Fruit fly (Drosophila melanogaster) whole organism, embryonic: ENCODE results near the gene CG5892.

Source experiments
- Adf1 ChIP-seq: fragments of 200-800 bp; sonication (Bioruptor generic); IDR thresholded peaks from 2 replicates; pipeline ENCODE4 v1.3.6; 2022; ENCODE audit warnings: missing biosample characterization, missing genetic modification characterization
- Awh ChIP-seq: fragments of 200-800 bp; sonication (Bioruptor generic); IDR thresholded peaks from 2 replicates; pipeline ENCODE4, ENCODE4 v1.3.6; 2022; ENCODE audit warnings: missing biosample characterization, missing genetic modification characterization
- Bdp1 ChIP-seq: fragments of 200-800 bp; sonication (Bioruptor generic); optimal IDR thresholded peaks from 3 replicates; lab custom pipeline; 2016; ENCODE audit warnings: missing biosample characterization, missing genetic modification characterization
- Bgb ChIP-seq: fragments of 200-800 bp; sonication (Bioruptor generic); IDR thresholded peaks from 2 replicates; pipeline ENCODE4 v1.3.6; 2022; ENCODE audit warnings: missing biosample characterization, missing genetic modification characterization; ENCODE audit not compliant: partially characterized antibody
- Blimp-1 ChIP-seq: fragments of 200-800 bp; sonication (Bioruptor generic); optimal IDR thresholded peaks from 3 replicates; lab custom pipeline; 2018; ENCODE audit warnings: missing biosample characterization, missing genetic modification characterization, mild to moderate bottlenecking, moderate library complexity, missing genetic modification reagents
- CG10147 ChIP-seq: fragments of 200-800 bp; sonication (Bioruptor generic); optimal IDR thresholded peaks from 2 replicates; lab custom pipeline; 2019; ENCODE audit warnings: missing biosample characterization, mild to moderate bottlenecking, missing genetic modification characterization, moderate library complexity
- CG11696 ChIP-seq: fragments of 200-800 bp; sonication (Bioruptor generic); IDR thresholded peaks from 2 replicates; pipeline ENCODE4 v1.3.6; 2022; ENCODE audit warnings: missing biosample characterization, missing genetic modification characterization
- CG12071 ChIP-seq: fragments of 200-800 bp; sonication (Bioruptor generic); optimal IDR thresholded peaks from 3 replicates; lab custom pipeline; 2018; ENCODE audit warnings: missing biosample characterization, mild to moderate bottlenecking, missing genetic modification characterization
- CG12299 ChIP-seq: fragments of 200-800 bp; sonication (Bioruptor generic); optimal IDR thresholded peaks from 2 replicates; lab custom pipeline; 2018; ENCODE audit warnings: missing biosample characterization, mild to moderate bottlenecking, missing genetic modification characterization
- CG13123 ChIP-seq: fragments of 200-800 bp; sonication (Bioruptor generic); optimal IDR thresholded peaks from 2 replicates; lab custom pipeline; 2016; ENCODE audit warnings: missing biosample characterization, missing genetic modification characterization
- CG13775 ChIP-seq: fragments of 200-800 bp; sonication (Bioruptor generic); optimal IDR thresholded peaks from 3 replicates; lab custom pipeline; 2017; ENCODE audit warnings: missing biosample characterization, mild to moderate bottlenecking, missing genetic modification characterization
- CG1602 ChIP-seq: fragments of 200-800 bp; sonication (Bioruptor generic); optimal IDR thresholded peaks from 3 replicates; lab custom pipeline; 2016; ENCODE audit warnings: missing biosample characterization, missing genetic modification characterization
- CG1603 ChIP-seq: fragments of 200-800 bp; sonication (Bioruptor generic); optimal IDR thresholded peaks from 2 replicates; lab custom pipeline; 2019; ENCODE audit warnings: missing biosample characterization, mild to moderate bottlenecking, missing genetic modification characterization, moderate library complexity
- CG18599 ChIP-seq: fragments of 200-800 bp; sonication (Bioruptor generic); optimal IDR thresholded peaks from 3 replicates; lab custom pipeline; 2017; ENCODE audit warnings: missing biosample characterization, missing genetic modification characterization, mild to moderate bottlenecking, moderate library complexity, missing genetic modification reagents
- CG2889 ChIP-seq: fragments of 200-800 bp; sonication (Bioruptor generic); IDR thresholded peaks from 3 replicates; pipeline ENCODE4 v1.3.6; 2022; ENCODE audit warnings: missing biosample characterization, missing genetic modification characterization
- CG3726 ChIP-seq: fragments of 200-800 bp; sonication (Bioruptor generic); IDR thresholded peaks from 3 replicates; pipeline ENCODE4, ENCODE4 v1.3.6; 2022; ENCODE audit warnings: missing biosample characterization, missing genetic modification characterization
- CG4707 ChIP-seq: fragments of 200-800 bp; sonication (Bioruptor generic); optimal IDR thresholded peaks from 2 replicates; lab custom pipeline; 2018; ENCODE audit warnings: missing biosample characterization, mild to moderate bottlenecking, missing genetic modification characterization, moderate library complexity
- CG6854 ChIP-seq: fragments of 200-800 bp; sonication (Bioruptor generic); optimal IDR thresholded peaks from 3 replicates; lab custom pipeline; 2017; ENCODE audit warnings: missing biosample characterization, mild to moderate bottlenecking, missing genetic modification characterization
- CG7839 ChIP-seq: fragments of 200-800 bp; sonication (Bioruptor generic); optimal IDR thresholded peaks from 3 replicates; lab custom pipeline; 2018; ENCODE audit warnings: missing biosample characterization, mild to moderate bottlenecking, missing genetic modification characterization, moderate library complexity
- CG8359 ChIP-seq: fragments of 200-800 bp; sonication (Bioruptor generic); optimal IDR thresholded peaks from 2 replicates; lab custom pipeline; 2017; ENCODE audit warnings: missing biosample characterization, mild to moderate bottlenecking, missing genetic modification characterization, borderline replicate concordance
- CG9437 ChIP-seq: fragments of 200-800 bp; sonication (Bioruptor generic); optimal IDR thresholded peaks from 2 replicates; lab custom pipeline; 2018; ENCODE audit warnings: missing biosample characterization, mild to moderate bottlenecking, missing genetic modification characterization
- CG9876 ChIP-seq: fragments of 200-800 bp; sonication (Bioruptor generic); optimal IDR thresholded peaks from 2 replicates; lab custom pipeline; 2016; ENCODE audit warnings: missing biosample characterization, missing genetic modification characterization
- HHEX ChIP-seq: fragments of 200-800 bp; sonication (Bioruptor generic); optimal IDR thresholded peaks from 3 replicates; lab custom pipeline; 2017; ENCODE audit warnings: missing biosample characterization, mild to moderate bottlenecking, missing genetic modification characterization, missing genetic modification reagents
- Hand ChIP-seq: fragments of 200-800 bp; sonication (Bioruptor generic); optimal IDR thresholded peaks from 2 replicates; lab custom pipeline; 2017; ENCODE audit warnings: mild to moderate bottlenecking, missing biosample characterization, missing genetic modification reagents, missing genetic modification characterization
- Kr ChIP-seq: fragments of 200-800 bp; sonication (Bioruptor generic); optimal IDR thresholded peaks from 2 replicates; lab custom pipeline; 2017; ENCODE audit warnings: missing biosample characterization, mild to moderate bottlenecking, missing genetic modification characterization
- Lim3 ChIP-seq: fragments of 200-800 bp; sonication (Bioruptor generic); IDR thresholded peaks from 2 replicates; pipeline ENCODE4 v1.3.6; 2022; ENCODE audit warnings: missing biosample characterization, missing genetic modification characterization
- Nf-YC ChIP-seq: fragments of 200-800 bp; optimal IDR thresholded peaks from 3 replicates; lab custom pipeline; 2019; ENCODE audit warnings: missing biosample characterization, mild to moderate bottlenecking, missing genetic modification characterization, moderate library complexity
- NfI ChIP-seq: fragments of 200-800 bp; sonication (Bioruptor generic); optimal IDR thresholded peaks from 3 replicates; lab custom pipeline; 2018; ENCODE audit warnings: missing biosample characterization, mild to moderate bottlenecking, missing genetic modification characterization, moderate library complexity
- Ptx1 ChIP-seq: fragments of 200-800 bp; sonication (Bioruptor generic); IDR thresholded peaks from 2 replicates; pipeline ENCODE4 v1.3.6; 2022; ENCODE audit warnings: missing biosample characterization, missing genetic modification characterization
- Sin3A ChIP-seq: fragments of >200 bp; optimal IDR thresholded peaks from 2 replicates; lab custom pipeline; 2018
- Sox100B ChIP-seq: fragments of 200-800 bp; sonication (Bioruptor generic); optimal IDR thresholded peaks from 3 replicates; lab custom pipeline; 2018; ENCODE audit warnings: missing biosample characterization, mild to moderate bottlenecking, missing genetic modification characterization
- Vsx1 ChIP-seq: fragments of 200-800 bp; sonication (Bioruptor generic); optimal IDR thresholded peaks from 2 replicates; lab custom pipeline; 2017; ENCODE audit warnings: missing biosample characterization, mild to moderate bottlenecking, missing genetic modification characterization, missing genetic modification reagents
- aop ChIP-seq: fragments of 200-800 bp; sonication (Bioruptor generic); IDR thresholded peaks from 2 replicates; pipeline ENCODE4 v1.3.6; 2022; ENCODE audit warnings: missing biosample characterization, missing genetic modification characterization
- caup ChIP-seq: fragments of 200-800 bp; sonication (Bioruptor generic); optimal IDR thresholded peaks from 3 replicates; lab custom pipeline; 2017; ENCODE audit warnings: missing biosample characterization, mild to moderate bottlenecking, missing genetic modification characterization, moderate library complexity; ENCODE audit not compliant: severe bottlenecking
- cg ChIP-seq: fragments of 200-800 bp; sonication (Bioruptor generic); optimal IDR thresholded peaks from 3 replicates; lab custom pipeline; 2019; ENCODE audit warnings: missing biosample characterization, mild to moderate bottlenecking, missing genetic modification characterization, moderate library complexity
- dmrt11E ChIP-seq: fragments of 200-800 bp; sonication (Bioruptor generic); optimal IDR thresholded peaks from 3 replicates; lab custom pipeline; 2018; ENCODE audit warnings: missing biosample characterization, mild to moderate bottlenecking, missing genetic modification characterization, moderate library complexity
- gce ChIP-seq: fragments of 200-800 bp; sonication (Bioruptor generic); IDR thresholded peaks from 3 replicates; pipeline ENCODE4 v1.3.6; 2022; ENCODE audit warnings: missing biosample characterization, missing genetic modification characterization
- gsb ChIP-seq: fragments of 200-800 bp; sonication (Bioruptor generic); IDR thresholded peaks from 2 replicates; pipeline ENCODE4 v1.3.6; 2022; ENCODE audit warnings: missing biosample characterization, missing genetic modification characterization
- mirr ChIP-seq: fragments of 200-800 bp; sonication (Bioruptor generic); optimal IDR thresholded peaks from 3 replicates; lab custom pipeline; 2018; ENCODE audit warnings: missing biosample characterization, mild to moderate bottlenecking, missing genetic modification characterization
- nau ChIP-seq: fragments of 200-800 bp; sonication (Bioruptor generic); optimal IDR thresholded peaks from 3 replicates; lab custom pipeline; 2017; ENCODE audit warnings: missing biosample characterization, mild to moderate bottlenecking, missing genetic modification characterization, missing genetic modification reagents
- odd ChIP-seq: fragments of 200-800 bp; sonication (Bioruptor generic); optimal IDR thresholded peaks from 2 replicates; lab custom pipeline; 2017; ENCODE audit warnings: missing biosample characterization, mild to moderate bottlenecking, missing genetic modification characterization
- onecut ChIP-seq: fragments of 200-800 bp; sonication (Bioruptor generic); IDR thresholded peaks from 2 replicates; pipeline ENCODE4 v1.3.6; 2022; ENCODE audit warnings: missing biosample characterization, missing genetic modification characterization
- pan ChIP-seq, 4 experiments: fragments of >200 bp in 3 of 4; fragments of 200-800 bp in 1 of 4; sonication (Bioruptor generic) in 1 of 4; optimal IDR thresholded peaks in 3 of 4; IDR thresholded peaks in 1 of 4; 2 replicates each; pipeline versions ENCODE4 v1.3.6 to Lab custom; 2017 to 2022; ENCODE audit warnings: missing biosample characterization in 2 of 4, missing genetic modification characterization in 2 of 4, mixed read lengths in 1 of 4
- seq ChIP-seq: fragments of 200-800 bp; sonication (Bioruptor generic); IDR thresholded peaks from 2 replicates; pipeline ENCODE4 v1.3.6; 2022; ENCODE audit warnings: missing biosample characterization, missing genetic modification characterization
- sna ChIP-seq: fragments of 200-800 bp; sonication (Bioruptor generic); IDR thresholded peaks from 2 replicates; pipeline ENCODE4 v1.3.6; 2022; ENCODE audit warnings: missing biosample characterization, missing genetic modification characterization; ENCODE audit not compliant: partially characterized antibody
- unc-4 ChIP-seq: fragments of 200-800 bp; sonication (Bioruptor generic); IDR thresholded peaks from 2 replicates; pipeline ENCODE4 v1.3.6; 2022; ENCODE audit warnings: missing biosample characterization, missing genetic modification characterization; ENCODE audit not compliant: partially characterized antibody
- z ChIP-seq: fragments of 200-800 bp; sonication (Bioruptor generic); IDR thresholded peaks from 3 replicates; pipeline ENCODE4 v1.3.6; 2022; ENCODE audit warnings: missing biosample characterization, missing genetic modification characterization

Gene CG5892

dm6 chr3R:21203660-21204499 is 38.5 kb upstream of the CG5892 start (continued):
- TF ChIP-seq Sox100B (GFP tag; lab: Kevin White, UChicago), result peak; percentile 32
- TF ChIP-seq Blimp-1 (GFP tag; lab: Kevin White, UChicago), result peak; percentile 43
- no peak for TF ChIP-seq Sin3A (lab: Kevin White, UChicago)
- TF ChIP-seq Vsx1, result peak; percentile 69
- no peak for TF ChIP-seq CG10147 (GFP tag; lab: Kevin White, UChicago)
- no peak for TF ChIP-seq HHEX (GFP tag; lab: Kevin White, UChicago)
- TF ChIP-seq CG12071 (GFP tag; lab: Kevin White, UChicago), result peak; percentile 85
- peak; percentile 60 for TF ChIP-seq mirr (GFP tag; lab: Kevin White, UChicago)
- TF ChIP-seq CG7839 (tag; lab: Kevin White, UChicago), result no peak
- peak; percentile 91 for TF ChIP-seq Awh (GFP tag; lab: Robert Waterston, UW)
- 0 out of 2 replicates have a peak, but pooled peaks have one; percentile 24 for TF ChIP-seq gsb (GFP tag; lab: Robert Waterston, UW)
- TF ChIP-seq CG11696, result peak; percentile 27; the same call in 1 of the 2 replicates
- TF ChIP-seq odd (GFP tag; lab: Kevin White, UChicago), result peak; percentile 84
- peak; percentile 38 for TF ChIP-seq dmrt11E
- TF ChIP-seq CG12299 (tag; lab: Kevin White, UChicago), result peak; percentile 94
- TF ChIP-seq pan (optimal IDR thresholded peaks at IDR 0.05; lab: Kevin White, UChicago), result no peak
- peak in 1 of 2 experiments; percentile 33 for TF ChIP-seq pan (GFP tag; optimal IDR thresholded peaks at IDR 0.05 in 1 of 2, IDR thresholded peaks at IDR 0.05 in 1 of 2)
- no peak for TF ChIP-seq CG9876 (GFP tag; lab: Kevin White, UChicago)
- TF ChIP-seq Bdp1 (GFP tag; lab: Kevin White, UChicago), result no peak
- peak; percentile 91 for TF ChIP-seq gce (GFP tag; lab: Robert Waterston, UW)
- peak; percentile 46 for TF ChIP-seq CG18599 (GFP tag; lab: Kevin White, UChicago)
- TF ChIP-seq onecut (GFP tag; lab: Robert Waterston, UW), result peak; percentile 52
- no peak for TF ChIP-seq cg (GFP tag; lab: Kevin White, UChicago)
- peak; percentile 73 for TF ChIP-seq Kr (GFP tag; lab: Kevin White, UChicago)
- no peak for TF ChIP-seq CG13775 (GFP tag; lab: Kevin White, UChicago)
- TF ChIP-seq CG4707, result peak; percentile 92
- TF ChIP-seq CG8359, result no peak
- TF ChIP-seq seq (GFP tag; lab: Robert Waterston, UW), result no peak; the same call in 1 of the 2 replicates
- TF ChIP-seq CG13123 (GFP tag; lab: Kevin White, UChicago), result no peak
- TF ChIP-seq Adf1 (GFP tag; lab: Robert Waterston, UW), result no peak
- TF ChIP-seq CG2889 (GFP tag; lab: Robert Waterston, UW), result no peak
- TF ChIP-seq Bgb (GFP tag; lab: Robert Waterston, UW), result no peak; the same call in 1 of the 2 replicates
- TF ChIP-seq CG9437, result no peak
- TF ChIP-seq caup (GFP tag; lab: Kevin White, UChicago), result no peak
- peak; percentile 50 for TF ChIP-seq Hand (GFP tag; lab: Kevin White, UChicago)
- no peak for TF ChIP-seq aop (GFP tag; lab: Robert Waterston, UW)
- peak; percentile 8 for TF ChIP-seq NfI (GFP tag; lab: Kevin White, UChicago)
- TF ChIP-seq Lim3 (GFP tag; lab: Robert Waterston, UW), result no peak
- TF ChIP-seq Ptx1 (GFP tag; lab: Robert Waterston, UW), result no peak
- peak; percentile 60 for TF ChIP-seq Nf-YC (tag; lab: Kevin White, UChicago)
- no peak for TF ChIP-seq sna (GFP tag; lab: Robert Waterston, UW)
- TF ChIP-seq z (GFP tag; lab: Robert Waterston, UW), result peak; percentile 97
- TF ChIP-seq unc-4 (GFP tag; lab: Robert Waterston, UW), result 0 out of 2 replicates have a peak, but pooled peaks have one; percentile 26
- TF ChIP-seq CG3726 (GFP tag; lab: Robert Waterston, UW), result no peak
- peak; percentile 19 for TF ChIP-seq nau
- peak; percentile 58 for TF ChIP-seq CG6854 (GFP tag; lab: Kevin White, UChicago)
- TF ChIP-seq CG1602 (GFP tag; lab: Kevin White, UChicago), result no peak
- TF ChIP-seq CG1603 (tag; lab: Kevin White, UChicago), result peak; percentile 40
